Worm (Caenorhabditis elegans) whole organism, late embryonic: ENCODE data around the gene C06E7.2.
A peak's percentile ranks its signal among the peaks of the same experiment; 100 is the strongest.

Experiments
- C38D4.7 ChIP-seq: fragments of 200-800 bp; sonication (Bioruptor generic); optimal IDR thresholded peaks from 2 replicates; lab custom pipeline; 2018; ENCODE audit warnings: mild to moderate bottlenecking, missing genetic modification characterization, moderate library complexity, missing compliant biosample characterization
- K02D7.2 ChIP-seq: sonication (generic microtip); optimal IDR thresholded peaks from 2 replicates; lab custom pipeline; 2017; ENCODE audit warnings: mild to moderate bottlenecking, missing genetic modification characterization, missing compliant biosample characterization
- Y22D7AL.16 ChIP-seq: sonication (generic microtip); optimal IDR thresholded peaks from 2 replicates; lab custom pipeline; 2016; ENCODE audit warnings: missing genetic modification characterization, missing compliant biosample characterization
- ceh-18 ChIP-seq: sonication (generic microtip); optimal IDR thresholded peaks from 2 replicates; lab custom pipeline; 2016; ENCODE audit warnings: missing genetic modification characterization, missing compliant biosample characterization
- ceh-22 ChIP-seq: sonication (generic microtip); optimal IDR thresholded peaks from 2 replicates; lab custom pipeline; 2017; ENCODE audit warnings: missing biosample characterization, missing genetic modification characterization
- ceh-24 ChIP-seq: sonication (generic microtip); optimal IDR thresholded peaks from 2 replicates; lab custom pipeline; 2016; ENCODE audit warnings: mild to moderate bottlenecking, missing genetic modification characterization, missing compliant biosample characterization
- ceh-30 ChIP-seq: fragments of 150-350 bp; optimal IDR thresholded peaks from 2 replicates; lab custom pipeline; 2014; ENCODE audit warnings: missing biosample characterization, missing genetic modification characterization
- ceh-31 ChIP-seq: sonication (generic microtip); optimal IDR thresholded peaks from 2 replicates; lab custom pipeline; 2016; ENCODE audit warnings: missing genetic modification characterization, missing compliant biosample characterization
- ceh-34 ChIP-seq: sonication (generic microtip); optimal IDR thresholded peaks from 2 replicates; lab custom pipeline; 2016; ENCODE audit warnings: mild to moderate bottlenecking, missing genetic modification characterization, missing compliant biosample characterization
- ceh-45 ChIP-seq: fragments of 200-800 bp; sonication (Bioruptor generic); IDR thresholded peaks from 2 replicates; pipeline ENCODE4 v1.3.6; 2022; ENCODE audit warnings: missing genetic modification reagents, missing genetic modification characterization, missing compliant biosample characterization
- ceh-6 ChIP-seq: fragments of 200-800 bp; sonication (Bioruptor generic); optimal IDR thresholded peaks from 2 replicates; lab custom pipeline; 2018; ENCODE audit warnings: mild to moderate bottlenecking, missing genetic modification characterization, missing compliant biosample characterization
- ceh-9 ChIP-seq: sonication (generic microtip); optimal IDR thresholded peaks from 2 replicates; lab custom pipeline; 2016; ENCODE audit warnings: mild to moderate bottlenecking, missing genetic modification characterization, inconsistent platforms, missing compliant biosample characterization
- dve-1 ChIP-seq: sonication (generic microtip); optimal IDR thresholded peaks from 2 replicates; lab custom pipeline; 2017; ENCODE audit warnings: antibody characterized with exemption, mild to moderate bottlenecking, missing genetic modification characterization, missing compliant biosample characterization
- elt-2 ChIP-seq: sonication (generic microtip); optimal IDR thresholded peaks from 2 replicates; lab custom pipeline; 2016; ENCODE audit warnings: missing genetic modification reagents, missing genetic modification characterization, missing compliant biosample characterization
- ets-4 ChIP-seq: sonication (generic microtip); optimal IDR thresholded peaks from 2 replicates; lab custom pipeline; 2016; ENCODE audit warnings: missing genetic modification characterization, missing compliant biosample characterization
- eyg-1 ChIP-seq: sonication (generic microtip); optimal IDR thresholded peaks from 2 replicates; lab custom pipeline; 2016; ENCODE audit warnings: missing genotype, missing genetic modification characterization, missing compliant biosample characterization
- fax-1 ChIP-seq: sonication (generic microtip); optimal IDR thresholded peaks from 2 replicates; lab custom pipeline; 2016; ENCODE audit warnings: missing genotype, missing genetic modification characterization, missing compliant biosample characterization
- fkh-10 ChIP-seq: fragments of 150-350 bp; optimal IDR thresholded peaks from 2 replicates; lab custom pipeline; 2014; ENCODE audit warnings: missing biosample characterization, missing genetic modification reagents, missing genetic modification characterization
- fkh-6 ChIP-seq: sonication (generic microtip); optimal IDR thresholded peaks from 2 replicates; lab custom pipeline; 2016; ENCODE audit warnings: missing genetic modification characterization, missing compliant biosample characterization
- gmeb-2 ChIP-seq: sonication (generic microtip); optimal IDR thresholded peaks from 2 replicates; lab custom pipeline; 2016; ENCODE audit warnings: missing genetic modification characterization, inconsistent platforms, missing compliant biosample characterization
- hlh-13 ChIP-seq: fragments of 200-800 bp; sonication (Bioruptor generic); optimal IDR thresholded peaks from 2 replicates; lab custom pipeline; 2018; ENCODE audit warnings: mild to moderate bottlenecking, missing genetic modification characterization, missing compliant biosample characterization
- hlh-30 ChIP-seq: sonication (generic microtip); optimal IDR thresholded peaks from 2 replicates; lab custom pipeline; 2017; ENCODE audit warnings: antibody characterized with exemption, missing genetic modification characterization, missing compliant biosample characterization; ENCODE audit not compliant: insufficient read depth
- hlh-6 ChIP-seq: sonication (generic microtip); optimal IDR thresholded peaks from 2 replicates; lab custom pipeline; 2016; ENCODE audit warnings: missing genotype, missing genetic modification characterization, missing compliant biosample characterization
- hlh-8 ChIP-seq: sonication (generic microtip); optimal IDR thresholded peaks from 2 replicates; lab custom pipeline; 2016; ENCODE audit warnings: missing genotype, missing genetic modification characterization, missing compliant biosample characterization
- madf-2 ChIP-seq: sonication (generic microtip); optimal IDR thresholded peaks from 2 replicates; lab custom pipeline; 2017; ENCODE audit warnings: missing genetic modification characterization, missing compliant biosample characterization
- mec-3 ChIP-seq: sonication (generic microtip); optimal IDR thresholded peaks from 2 replicates; lab custom pipeline; 2016; ENCODE audit warnings: borderline replicate concordance, missing genetic modification characterization, missing compliant biosample characterization
- nfya-1 ChIP-seq: sonication (generic microtip); optimal IDR thresholded peaks from 2 replicates; lab custom pipeline; 2017; ENCODE audit warnings: missing genetic modification characterization, mild to moderate bottlenecking, missing compliant biosample characterization, antibody characterized with exemption, moderate library complexity
- nhr-232 ChIP-seq: sonication (generic microtip); optimal IDR thresholded peaks from 2 replicates; lab custom pipeline; 2016; ENCODE audit warnings: missing genetic modification characterization, missing compliant biosample characterization
- odd-2 ChIP-seq: sonication (generic microtip); optimal IDR thresholded peaks from 2 replicates; lab custom pipeline; 2017; ENCODE audit warnings: antibody characterized with exemption, mild to moderate bottlenecking, missing genetic modification characterization, missing compliant biosample characterization
- pag-3 ChIP-seq: sonication (generic microtip); optimal IDR thresholded peaks from 2 replicates; lab custom pipeline; 2016; ENCODE audit warnings: missing compliant biosample characterization, missing genetic modification characterization, borderline replicate concordance
- pqm-1 ChIP-seq: sonication (generic microtip); optimal IDR thresholded peaks from 2 replicates; lab custom pipeline; 2016; ENCODE audit warnings: missing genetic modification characterization, missing compliant biosample characterization
- ref-2 ChIP-seq: sonication (generic microtip); optimal IDR thresholded peaks from 2 replicates; lab custom pipeline; 2016; ENCODE audit warnings: missing genetic modification characterization, missing compliant biosample characterization
- rnt-1 ChIP-seq: sonication (generic microtip); optimal IDR thresholded peaks from 2 replicates; lab custom pipeline; 2016; ENCODE audit warnings: missing genetic modification characterization, missing compliant biosample characterization
- sdc-2 ChIP-seq: sonication (generic microtip); optimal IDR thresholded peaks from 2 replicates; lab custom pipeline; 2016; ENCODE audit warnings: missing genotype, missing genetic modification characterization, missing compliant biosample characterization
- sox-4 ChIP-seq: sonication (generic microtip); optimal IDR thresholded peaks from 2 replicates; lab custom pipeline; 2017; ENCODE audit warnings: mild to moderate bottlenecking, missing genetic modification characterization, inconsistent platforms, missing compliant biosample characterization
- syd-9 ChIP-seq: sonication (generic microtip); optimal IDR thresholded peaks from 2 replicates; lab custom pipeline; 2016; ENCODE audit warnings: mild to moderate bottlenecking, missing genetic modification characterization, moderate library complexity, missing compliant biosample characterization
- tbx-2 ChIP-seq: sonication (generic microtip); optimal IDR thresholded peaks from 2 replicates; lab custom pipeline; 2016; ENCODE audit warnings: missing genetic modification characterization, missing compliant biosample characterization
- unc-3 ChIP-seq, 2 experiments: fragments of 200-800 bp in 1 of 2; sonication (Bioruptor generic) in 1 of 2; sonication (generic microtip) in 1 of 2; conservative IDR thresholded peaks in 1 of 2; optimal IDR thresholded peaks in 1 of 2; 2 replicates each; pipeline versions ENCODE4 v1.3.6 to Lab custom; 2016 to 2022; ENCODE audit warnings: missing compliant biosample characterization in 2 of 2, missing genetic modification characterization in 2 of 2, missing genetic modification reagents in 1 of 2
- unc-42 ChIP-seq: sonication (generic microtip); optimal IDR thresholded peaks from 2 replicates; lab custom pipeline; 2016; ENCODE audit warnings: missing genotype, missing genetic modification characterization, missing compliant biosample characterization
- unc-55 ChIP-seq: sonication (generic microtip); optimal IDR thresholded peaks from 2 replicates; lab custom pipeline; 2017; ENCODE audit warnings: missing biosample characterization, missing genetic modification reagents, missing genetic modification characterization
- unc-86 ChIP-seq: sonication (generic microtip); optimal IDR thresholded peaks from 2 replicates; lab custom pipeline; 2016; ENCODE audit warnings: missing genetic modification characterization, missing compliant biosample characterization
- zip-5 ChIP-seq: sonication (generic microtip); optimal IDR thresholded peaks from 2 replicates; lab custom pipeline; 2016; ENCODE audit warnings: missing genetic modification characterization, missing compliant biosample characterization
- ztf-16 ChIP-seq: sonication (generic microtip); optimal IDR thresholded peaks from 2 replicates; lab custom pipeline; 2017; ENCODE audit warnings: missing genetic modification characterization, missing compliant biosample characterization

The C06E7.2 gene

ce11 chrIV:5817459-5817858 lies 21.8 kb upstream of the C06E7.2 start (continued):
- TF ChIP-seq nfya-1 (tag; lab: Kevin White, UChicago), result peak; percentile 47
- TF ChIP-seq gmeb-2 (tag; lab: Kevin White, UChicago), result no peak
- no peak for TF ChIP-seq fax-1 (tag; lab: Kevin White, UChicago)
- no peak for TF ChIP-seq ceh-24 (tag; lab: Kevin White, UChicago)
- TF ChIP-seq sdc-2 (tag; lab: Kevin White, UChicago), result no peak
- no peak for TF ChIP-seq pqm-1
- TF ChIP-seq unc-86 (tag; lab: Kevin White, UChicago), result no peak
- TF ChIP-seq eyg-1, result no peak
- TF ChIP-seq ceh-45 (GFP tag; lab: Robert Waterston, UW), result no peak
- peak; percentile 42 for TF ChIP-seq rnt-1 (tag; lab: Kevin White, UChicago)
- no peak for TF ChIP-seq ceh-31 (tag; lab: Kevin White, UChicago)
- TF ChIP-seq ztf-16, result no peak
- no peak for TF ChIP-seq hlh-13 (GFP tag; lab: Kevin White, UChicago)
- no peak for TF ChIP-seq zip-5
- no peak for TF ChIP-seq unc-3 (GFP tag; conservative IDR thresholded peaks at IDR 0.05; lab: Robert Waterston, UW)
- TF ChIP-seq unc-3 (tag; optimal IDR thresholded peaks at IDR 0.05; lab: Kevin White, UChicago), result no peak
- no peak for TF ChIP-seq ceh-6
- TF ChIP-seq Y22D7AL.16 (tag; lab: Kevin White, UChicago), result no peak
- TF ChIP-seq pag-3, result no peak
- no peak for TF ChIP-seq ceh-22 (tag; lab: Kevin White, UChicago)
- no peak for TF ChIP-seq hlh-8 (tag; lab: Kevin White, UChicago)
- TF ChIP-seq K02D7.2, result no peak
- no peak for TF ChIP-seq ets-4 (tag; lab: Kevin White, UChicago)
- no peak for TF ChIP-seq nhr-232
- no peak for TF ChIP-seq sox-4 (tag; lab: Kevin White, UChicago)
- TF ChIP-seq ceh-9 (tag; lab: Kevin White, UChicago), result no peak
- TF ChIP-seq ceh-18 (tag; lab: Kevin White, UChicago), result peak; percentile 59
- no peak for TF ChIP-seq ceh-34 (tag; lab: Kevin White, UChicago)
- no peak for TF ChIP-seq tbx-2

ce11 chrIV:5820056-5820799 lies 19.1 kb upstream of the C06E7.2 start:
- no peak for TF ChIP-seq nhr-232
- TF ChIP-seq madf-2 (tag; lab: Kevin White, UChicago), result no peak
- no peak for TF ChIP-seq ceh-24 (tag; lab: Kevin White, UChicago)
- TF ChIP-seq rnt-1 (tag; lab: Kevin White, UChicago), result peak; percentile 27
- TF ChIP-seq unc-3 (GFP tag; conservative IDR thresholded peaks at IDR 0.05; lab: Robert Waterston, UW), result no peak
- no peak for TF ChIP-seq unc-3 (tag; optimal IDR thresholded peaks at IDR 0.05; lab: Kevin White, UChicago)
- no peak for TF ChIP-seq tbx-2
- no peak for TF ChIP-seq mec-3
- no peak for TF ChIP-seq ztf-16
- no peak for TF ChIP-seq ceh-30 (tag; lab: Kevin White, UChicago)
- TF ChIP-seq unc-55, result peak; percentile 93
- TF ChIP-seq syd-9 (tag; lab: Kevin White, UChicago), result no peak

ce11 chrIV:5820953-5821352 lies 18.3 kb upstream of the C06E7.2 start:
- TF ChIP-seq unc-55, result peak; percentile 76
- no peak for TF ChIP-seq sdc-2 (tag; lab: Kevin White, UChicago)

ce11 chrIV:5821997-5822396 lies 17.3 kb upstream of the C06E7.2 start:
- TF ChIP-seq ceh-34 (tag; lab: Kevin White, UChicago) (no peak), ceh-45 (GFP tag; lab: Robert Waterston, UW) (no peak), ceh-31 (tag; lab: Kevin White, UChicago) (no peak), fkh-10 (GFP tag; lab: Kevin White, UChicago) (no peak), hlh-30 (tag; lab: Kevin White, UChicago) (peak; percentile 11), unc-42 (tag; lab: Kevin White, UChicago) (peak; percentile 66), K02D7.2 (no peak), gmeb-2 (tag; lab: Kevin White, UChicago) (no peak), pag-3 (no peak), elt-2 (tag; lab: Kevin White, UChicago) (no peak), ref-2 (no peak), hlh-6 (tag; lab: Kevin White, UChicago) (no peak), ztf-16 (no peak), ceh-6 (no peak), C38D4.7 (GFP tag; lab: Kevin White, UChicago) (no peak), fkh-6 (tag; lab: Kevin White, UChicago) (no peak), odd-2 (no peak), zip-5 (no peak), ceh-18 (tag; lab: Kevin White, UChicago) (peak; percentile 4), nfya-1 (tag; lab: Kevin White, UChicago) (no peak), unc-55 (no peak), unc-3 (GFP tag; conservative IDR thresholded peaks at IDR 0.05; lab: Robert Waterston, UW) (no peak), unc-3 (tag; optimal IDR thresholded peaks at IDR 0.05; lab: Kevin White, UChicago) (no peak), madf-2 (tag; lab: Kevin White, UChicago) (no peak), ceh-30 (tag; lab: Kevin White, UChicago) (no peak), dve-1 (tag; lab: Kevin White, UChicago) (no peak)
